Worm (Caenorhabditis elegans): ENCODE measurements around the gene acs-4.

DNA sequence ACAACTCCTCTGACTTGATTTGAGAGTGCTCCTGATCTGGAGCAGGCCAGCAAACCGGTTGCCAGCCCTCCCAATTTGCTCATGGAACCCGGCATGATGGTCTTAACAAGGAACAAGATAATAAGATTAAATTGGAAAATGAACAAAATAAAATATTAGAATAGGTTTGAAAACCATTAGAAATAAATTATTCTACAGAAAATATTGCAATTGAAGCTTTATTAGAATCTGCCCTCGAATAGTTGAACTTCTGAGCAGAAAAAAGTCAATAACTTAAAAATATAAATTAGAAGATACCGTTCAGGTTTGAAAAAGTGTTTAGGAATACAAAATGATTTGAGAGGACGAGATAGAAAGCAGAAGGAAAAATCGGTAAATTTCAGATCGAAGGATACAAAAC, 8.9 kb upstream of the acs-4 start, which contains the start of gene nuo-4:
- TF ChIP-seq T22C8.4 (GFP tag; IDR thresholded peaks at IDR 0.05) (no peak), klf-2 (GFP tag; conservative IDR thresholded peaks at IDR 0.05) (no peak)
